Fruit fly (Drosophila melanogaster): ENCODE measurements around the gene Pex12.

DNA sequence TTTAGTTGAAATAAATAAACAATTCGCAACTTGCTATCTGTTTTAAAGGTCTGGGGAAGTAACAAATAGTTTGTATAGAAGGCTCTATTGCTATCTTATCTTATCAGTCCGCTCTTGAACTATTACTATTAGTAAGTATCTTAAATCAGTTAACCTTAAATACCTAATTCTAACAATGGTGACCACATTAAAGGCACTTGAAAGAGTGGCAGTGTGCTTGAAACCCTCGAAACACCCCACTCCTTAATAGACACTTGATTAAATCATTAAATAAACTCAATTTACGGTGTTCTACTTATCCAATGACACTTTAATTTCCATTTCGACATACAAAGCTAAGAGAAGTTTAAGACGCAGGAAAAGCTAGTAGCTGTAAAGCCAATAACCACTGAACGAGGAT is 23.0 kb downstream of the Pex12 start:
- no peak for TF ChIP-seq CG11617 (GFP tag; optimal IDR thresholded peaks at IDR 0.05)
- no peak for TF ChIP-seq kay (GFP tag; ENCODE audit: borderline replicate concordance)
- TF ChIP-seq CG12768 (GFP tag; optimal IDR thresholded peaks at IDR 0.05) = no peak
